Fruit fly (Drosophila melanogaster): ENCODE measurements around the gene CG10208.

CG10208 gene

DNA sequence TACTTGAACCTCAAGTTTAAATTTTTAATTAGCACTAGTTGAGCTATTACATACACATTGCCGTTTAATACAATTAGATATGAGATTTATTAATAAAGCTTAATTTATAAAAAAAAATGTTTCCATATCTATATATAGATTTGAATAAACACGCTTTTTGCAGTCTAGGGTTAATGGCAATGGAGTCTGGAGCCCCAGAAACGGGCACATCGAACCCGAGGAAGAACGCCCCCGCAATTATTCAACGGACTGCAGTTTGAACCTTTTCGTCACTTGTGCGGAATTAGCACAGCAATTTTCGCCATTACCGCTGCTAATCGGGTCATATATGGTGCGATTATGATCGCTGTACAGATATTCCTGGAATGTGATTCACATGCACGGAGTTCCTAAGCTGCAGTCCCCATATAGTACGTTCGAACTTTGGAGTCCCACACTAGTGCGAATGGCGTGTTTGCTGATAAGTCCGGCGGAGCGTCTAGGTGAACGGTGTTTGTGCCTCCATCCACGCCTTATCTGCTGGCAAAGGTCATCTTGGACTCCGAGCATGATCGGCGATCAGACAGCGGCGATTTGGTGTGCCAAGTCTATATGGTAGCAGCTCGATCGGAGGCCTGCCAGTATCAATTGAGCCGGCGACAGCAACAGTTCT, 10.2 kb downstream of the CG10208 start, which contains the start of gene Lsd-1 (continued):
- TF ChIP-seq CG6163 (GFP tag; IDR thresholded peaks at IDR 0.05) = peak; percentile 44

- TF ChIP-seq CG3919 (GFP tag; optimal IDR thresholded peaks at IDR 0.05) = peak; percentile 17
- peak; percentile 18 for TF ChIP-seq vri (GFP tag; optimal IDR thresholded peaks at IDR 0.05)
- peak; percentile 24; the same call in 2 of the 3 replicates for TF ChIP-seq CG6163 (GFP tag; IDR thresholded peaks at IDR 0.05)
- TF ChIP-seq Ets21C (GFP tag; optimal IDR thresholded peaks at IDR 0.05) = no peak
- TF ChIP-seq Gug (GFP tag; IDR thresholded peaks at IDR 0.05) = no peak
- TF ChIP-seq Ets96B (tag; optimal IDR thresholded peaks at IDR 0.05) = no peak
- no peak for TF ChIP-seq esn (GFP tag; optimal IDR thresholded peaks at IDR 0.05)
- TF ChIP-seq CG16779 (tag; optimal IDR thresholded peaks at IDR 0.05) = no peak
- no peak for TF ChIP-seq Smox (GFP tag; optimal IDR thresholded peaks at IDR 0.05)
- no peak for TF ChIP-seq Eip78C (GFP tag)
- no peak for TF ChIP-seq fd85E (GFP tag; optimal IDR thresholded peaks at IDR 0.05)
- peak; percentile 33 for TF ChIP-seq svp (GFP tag)
Measured at dm6 chr3R:23763015-23763414, 10.9 kb downstream of the CG10208 start, which contains the start of gene udt. TSS of gene udt (minus strand) at chr3R:23763263.

- no peak for TF ChIP-seq acj6 (GFP tag; optimal IDR thresholded peaks at IDR 0.05)
- peak; percentile 47 for TF ChIP-seq CG3919 (GFP tag; optimal IDR thresholded peaks at IDR 0.05)
- peak; percentile 28 for TF ChIP-seq Hr4 (GFP tag; optimal IDR thresholded peaks at IDR 0.05)
- no peak for TF ChIP-seq CG11902 (GFP tag; optimal IDR thresholded peaks at IDR 0.05)
- no peak; the same call in 1 of the 2 replicates for TF ChIP-seq CG15336 (GFP tag; IDR thresholded peaks at IDR 0.05)
- peak; percentile 14 for TF ChIP-seq Sox102F (GFP tag; optimal IDR thresholded peaks at IDR 0.05)
- TF ChIP-seq Sox15 (GFP tag; optimal IDR thresholded peaks at IDR 0.05) = no peak
- peak; percentile 7 for TF ChIP-seq CG10669 (GFP tag; optimal IDR thresholded peaks at IDR 0.05)
- no peak for TF ChIP-seq CG11762 (GFP tag; optimal IDR thresholded peaks at IDR 0.05; ENCODE audit: insufficient read depth)
- peak; percentile 2 for TF ChIP-seq CG8632 (GFP tag; optimal IDR thresholded peaks at IDR 0.05)
- TF ChIP-seq Met (GFP tag; optimal IDR thresholded peaks at IDR 0.05) = peak; percentile 51
- no peak for TF ChIP-seq CG32006 (GFP tag; optimal IDR thresholded peaks at IDR 0.05)
- peak; percentile 20 for TF ChIP-seq Smox (GFP tag; optimal IDR thresholded peaks at IDR 0.05)
- TF ChIP-seq CG7368 (GFP tag; optimal IDR thresholded peaks at IDR 0.05) = peak; percentile 9
- TF ChIP-seq Ets21C (GFP tag; optimal IDR thresholded peaks at IDR 0.05) = no peak
- peak; percentile 23 for TF ChIP-seq achi (GFP tag; optimal IDR thresholded peaks at IDR 0.05)
- TF ChIP-seq fd85E (GFP tag; optimal IDR thresholded peaks at IDR 0.05) = no peak
- peak; percentile 24 for TF ChIP-seq lz (GFP tag; optimal IDR thresholded peaks at IDR 0.05)
- TF ChIP-seq vri (GFP tag; optimal IDR thresholded peaks at IDR 0.05) = peak; percentile 47
- TF ChIP-seq topi (GFP tag; optimal IDR thresholded peaks at IDR 0.05) = peak; percentile 9
- peak; percentile 37 for TF ChIP-seq esn (GFP tag; optimal IDR thresholded peaks at IDR 0.05)
- no peak for TF ChIP-seq CG6792 (GFP tag; optimal IDR thresholded peaks at IDR 0.05)
- no peak for TF ChIP-seq CG3032 (tag; optimal IDR thresholded peaks at IDR 0.05)
- TF ChIP-seq CG4318 (GFP tag; optimal IDR thresholded peaks at IDR 0.05) = no peak
- no peak for TF ChIP-seq spab (GFP tag; optimal IDR thresholded peaks at IDR 0.05)
- TF ChIP-seq pdm3 (GFP tag; optimal IDR thresholded peaks at IDR 0.05) = peak; percentile 31
- peak; percentile 75 for TF ChIP-seq Eip78C (GFP tag)
- no peak for TF ChIP-seq CG9139 (GFP tag; optimal IDR thresholded peaks at IDR 0.05)
- TF ChIP-seq Sox14 (GFP tag; optimal IDR thresholded peaks at IDR 0.05) = peak; percentile 10
- peak; percentile 59 for TF ChIP-seq svp (GFP tag)
- TF ChIP-seq CG6854 (GFP tag; optimal IDR thresholded peaks at IDR 0.05) = no peak
- no peak for TF ChIP-seq cyc (GFP tag; optimal IDR thresholded peaks at IDR 0.05)
- 0 out of 3 replicates have a peak, but pooled peaks have one; percentile 17 for TF ChIP-seq CG6163 (GFP tag; IDR thresholded peaks at IDR 0.05)
- TF ChIP-seq CG10631 (GFP tag; optimal IDR thresholded peaks at IDR 0.05) = no peak
- TF ChIP-seq CG31627 (GFP tag; optimal IDR thresholded peaks at IDR 0.05) = peak; percentile 12
Measured at dm6 chr3R:23760219-23761018, 13.5 kb downstream of the CG10208 start, which contains the start of gene SdhD. TSS of gene SdhD (minus strand) at chr3R:23760600.

All from whole organism, prepupa.